Fruit fly (Drosophila melanogaster): ENCODE measurements around the gene CG31815.

The CG31815 gene

dm6 chr2L:16602305-16602704 is 3.3 kb upstream of the CG31815 start (continued):
- TF ChIP-seq ham (GFP tag; IDR thresholded peaks at IDR 0.05) = no peak
- peak; percentile 60; the same call in 2 of the 3 replicates for TF ChIP-seq row (GFP tag; IDR thresholded peaks at IDR 0.05)
- no peak for TF ChIP-seq crol (GFP tag; IDR thresholded peaks at IDR 0.05)
- TF ChIP-seq dmrt99B (tag; optimal IDR thresholded peaks at IDR 0.05) = no peak
- no peak for TF ChIP-seq NFAT (GFP tag; IDR thresholded peaks at IDR 0.05)
- no peak for TF ChIP-seq pfk (GFP tag; optimal IDR thresholded peaks at IDR 0.05)
- TF ChIP-seq CG17912 (GFP tag; optimal IDR thresholded peaks at IDR 0.05) = no peak
- TF ChIP-seq CG12071 (GFP tag; optimal IDR thresholded peaks at IDR 0.05) = no peak
- TF ChIP-seq CG8765 (GFP tag; IDR thresholded peaks at IDR 0.05) = no peak
- TF ChIP-seq pros (GFP tag; optimal IDR thresholded peaks at IDR 0.05) = no peak
- no peak for TF ChIP-seq peb (GFP tag; IDR thresholded peaks at IDR 0.05)
- peak; percentile 20; the same call in 1 of the 2 replicates for TF ChIP-seq Drgx (GFP tag; IDR thresholded peaks at IDR 0.05)
- 0 out of 3 replicates have a peak, but pooled peaks have one; percentile 20 for TF ChIP-seq zfh1 (GFP tag; IDR thresholded peaks at IDR 0.05)
- no peak for TF ChIP-seq CG11398 (GFP tag; optimal IDR thresholded peaks at IDR 0.05)
- peak; percentile 12 for TF ChIP-seq tio (GFP tag; optimal IDR thresholded peaks at IDR 0.05)
- no peak for TF ChIP-seq CG10543 (GFP tag; optimal IDR thresholded peaks at IDR 0.05)
- TF ChIP-seq Gsc (GFP tag; IDR thresholded peaks at IDR 0.05) = no peak
- TF ChIP-seq sqz (GFP tag; optimal IDR thresholded peaks at IDR 0.05) = peak; percentile 37
- no peak for TF ChIP-seq CG10654 (GFP tag; optimal IDR thresholded peaks at IDR 0.05)
- no peak for TF ChIP-seq Awh (GFP tag; IDR thresholded peaks at IDR 0.05)
- no peak for TF ChIP-seq aop (GFP tag; IDR thresholded peaks at IDR 0.05)
- no peak for TF ChIP-seq CG4282 (GFP tag; optimal IDR thresholded peaks at IDR 0.05)
- TF ChIP-seq CG13894 (tag; optimal IDR thresholded peaks at IDR 0.05) = no peak
- TF ChIP-seq CG8478 (optimal IDR thresholded peaks at IDR 0.05) = no peak
- TF ChIP-seq Ssrp (tag; optimal IDR thresholded peaks at IDR 0.05) = peak; percentile 22
- TF ChIP-seq Tbp (GFP tag; optimal IDR thresholded peaks at IDR 0.05) = no peak
- TF ChIP-seq CG17359 (tag; optimal IDR thresholded peaks at IDR 0.05) = peak; percentile 43
- TF ChIP-seq sens-2 (GFP tag; IDR thresholded peaks at IDR 0.05) = 0 out of 2 replicates have a peak, but pooled peaks have one; percentile 6
- no peak for TF ChIP-seq toy (GFP tag; IDR thresholded peaks at IDR 0.05)
- no peak for TF ChIP-seq CG6813 (GFP tag; optimal IDR thresholded peaks at IDR 0.05)
- peak; percentile 19 for TF ChIP-seq CG15696 (tag; optimal IDR thresholded peaks at IDR 0.05)
- no peak for TF ChIP-seq btn (GFP tag; optimal IDR thresholded peaks at IDR 0.05)
- TF ChIP-seq p53 (GFP tag; optimal IDR thresholded peaks at IDR 0.05) = no peak
- TF ChIP-seq D19B (GFP tag; optimal IDR thresholded peaks at IDR 0.05) = no peak
- no peak for TF ChIP-seq dm (GFP tag; optimal IDR thresholded peaks at IDR 0.05)
- TF ChIP-seq vvl (GFP tag; IDR thresholded peaks at IDR 0.05) = no peak
- peak; percentile 26 for TF ChIP-seq Sox102F (GFP tag; optimal IDR thresholded peaks at IDR 0.05)
- TF ChIP-seq CG17361 (GFP tag; IDR thresholded peaks at IDR 0.05) = peak; percentile 54; the same call in 2 of the 3 replicates
- TF ChIP-seq Hey (tag; optimal IDR thresholded peaks at IDR 0.05) = no peak
- TF ChIP-seq Dref (GFP tag; IDR thresholded peaks at IDR 0.05) = no peak
- no peak for TF ChIP-seq jing (GFP tag; optimal IDR thresholded peaks at IDR 0.05)
- TF ChIP-seq CG6765 (GFP tag; optimal IDR thresholded peaks at IDR 0.05) = no peak
- no peak for TF ChIP-seq CG12659 (GFP tag; optimal IDR thresholded peaks at IDR 0.05)
- no peak for TF ChIP-seq CG15269 (tag; optimal IDR thresholded peaks at IDR 0.05)
- no peak for TF ChIP-seq CG7372 (GFP tag; IDR thresholded peaks at IDR 0.05)
- peak; percentile 85 for TF ChIP-seq psq (GFP tag; optimal IDR thresholded peaks at IDR 0.05)
- TF ChIP-seq stwl (tag; optimal IDR thresholded peaks at IDR 0.05) = peak; percentile 9
- no peak for TF ChIP-seq chinmo (GFP tag; IDR thresholded peaks at IDR 0.05; ENCODE audit: partially characterized antibody)
- peak; percentile 65 for TF ChIP-seq sens (GFP tag)
- TF ChIP-seq CG6654 (GFP tag; optimal IDR thresholded peaks at IDR 0.05) = no peak
- peak; percentile 14; the same call in 1 of the 3 replicates for TF ChIP-seq croc (GFP tag; conservative IDR thresholded peaks at IDR 0.05)
- TF ChIP-seq Atf-2 (GFP tag; optimal IDR thresholded peaks at IDR 0.05) = no peak
